Worm (Caenorhabditis elegans): ENCODE results near the gene acbp-7.

DNA sequence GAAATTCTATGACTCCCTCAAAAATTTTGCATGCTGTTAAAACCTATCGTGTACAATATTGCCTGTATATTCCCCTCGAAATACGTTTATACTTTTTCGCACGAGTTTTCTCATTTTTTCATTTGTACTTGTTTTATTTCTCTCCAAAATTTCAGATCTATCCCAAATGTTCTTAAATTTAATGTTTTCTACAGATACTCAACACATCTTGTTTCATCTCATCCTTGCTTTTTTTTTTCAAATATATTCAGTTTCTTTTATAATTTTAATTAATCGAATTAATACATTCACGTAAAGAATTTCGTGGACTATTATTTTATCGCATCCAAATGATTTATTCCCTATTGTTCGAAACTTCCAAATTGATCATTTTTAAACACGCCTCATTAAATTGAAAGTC, 17.4 kb downstream of the acbp-7 start, which contains the start of gene C35D10.8:
- TF ChIP-seq ceh-36 (tag; optimal IDR thresholded peaks at IDR 0.05) (no peak), aly-1 (tag; optimal IDR thresholded peaks at IDR 0.05) (no peak), ama-1 (optimal IDR thresholded peaks at IDR 0.05) (no peak)

All from whole organism, early embryonic.